Fruit fly (Drosophila melanogaster): ENCODE data around the gene MYPT-75D.

The MYPT-75D gene

dm6 chr3L:18698312-18698711, 72.6 kb downstream of the MYPT-75D start, which contains the start of gene Dic4:
Dic4 (minus strand) TSS chr3L:18698412.
- no peak for TF ChIP-seq Myc (optimal IDR thresholded peaks at IDR 0.05)
- TF ChIP-seq Sin3A (optimal IDR thresholded peaks at IDR 0.05), result no peak

All from Kc167 (cell line).